Worm (Caenorhabditis elegans) whole organism, young adult: ENCODE results near the gene nhx-3.

Experiments used
- F52B5.7 ChIP-seq: sonication (generic microtip); optimal IDR thresholded peaks from 2 replicates; lab custom pipeline; 2016; ENCODE audit warnings: mild to moderate bottlenecking, missing genetic modification characterization, missing compliant biosample characterization
- F55B11.4 ChIP-seq: sonication (generic microtip); optimal IDR thresholded peaks from 2 replicates; lab custom pipeline; 2016; ENCODE audit warnings: missing compliant biosample characterization, missing genetic modification characterization, borderline replicate concordance; ENCODE audit not compliant: insufficient read depth
- F57C9.4 ChIP-seq: sonication (generic microtip); optimal IDR thresholded peaks from 2 replicates; lab custom pipeline; 2017; ENCODE audit warnings: mild to moderate bottlenecking, missing genetic modification characterization, missing compliant biosample characterization
- T26A5.8 ChIP-seq: sonication (generic microtip); optimal IDR thresholded peaks from 2 replicates; lab custom pipeline; 2016; ENCODE audit warnings: missing genetic modification characterization, missing compliant biosample characterization
- ZK185.1 ChIP-seq: sonication (generic microtip); optimal IDR thresholded peaks from 2 replicates; lab custom pipeline; 2016; ENCODE audit warnings: mild to moderate bottlenecking, missing genetic modification characterization, missing compliant biosample characterization; ENCODE audit not compliant: poor library complexity, severe bottlenecking
- ama-1 ChIP-seq, 3 experiments: fragments of 150-350 bp in 1 of 3; sonication (generic microtip) in 2 of 3; optimal IDR thresholded peaks; 2 replicates each; lab custom pipeline; 2014 to 2018; ENCODE audit warnings: missing biosample characterization in 2 of 3, missing genetic modification characterization in 2 of 3, missing genetic modification reagents in 2 of 3
- atf-7 ChIP-seq: sonication (generic microtip); optimal IDR thresholded peaks from 2 replicates; lab custom pipeline; 2017; ENCODE audit warnings: mild to moderate bottlenecking, missing genetic modification characterization, missing compliant biosample characterization
- athp-1 ChIP-seq: sonication (generic microtip); optimal IDR thresholded peaks from 2 replicates; lab custom pipeline; 2017; ENCODE audit warnings: mild to moderate bottlenecking, missing genetic modification characterization, missing compliant biosample characterization
- attf-3 ChIP-seq: fragments of 200-800 bp; sonication (Bioruptor generic); conservative IDR thresholded peaks from 2 replicates; pipeline ENCODE4 v1.3.6; 2022; ENCODE audit warnings: missing genetic modification reagents, missing genetic modification characterization, missing compliant biosample characterization
- ccch-3 ChIP-seq: fragments of 200-800 bp; sonication (Bioruptor generic); optimal IDR thresholded peaks from 2 replicates; lab custom pipeline; 2018; ENCODE audit warnings: mild to moderate bottlenecking, missing genetic modification characterization, missing compliant biosample characterization
- cebp-2 ChIP-seq: fragments of 200-800 bp; sonication (Bioruptor generic); IDR thresholded peaks from 2 replicates; pipeline ENCODE4 v1.3.6; 2022; ENCODE audit warnings: missing genetic modification characterization, missing compliant biosample characterization
- ceh-27 ChIP-seq: fragments of 200-800 bp; sonication (Bioruptor generic); optimal IDR thresholded peaks from 2 replicates; lab custom pipeline; 2018; ENCODE audit warnings: mild to moderate bottlenecking, missing genetic modification characterization, moderate library complexity, missing compliant biosample characterization
- ceh-40 ChIP-seq: fragments of 200-800 bp; sonication (Bioruptor generic); IDR thresholded peaks from 2 replicates; pipeline ENCODE4 v1.3.6; 2022; ENCODE audit warnings: missing genetic modification characterization, missing compliant biosample characterization
- ceh-91 ChIP-seq: fragments of 200-800 bp; sonication (Bioruptor generic); IDR thresholded peaks from 2 replicates; pipeline ENCODE4 v1.3.6; 2022; ENCODE audit warnings: missing genetic modification reagents, missing genetic modification characterization, missing compliant biosample characterization
- die-1 ChIP-seq: sonication (generic microtip); optimal IDR thresholded peaks from 2 replicates; lab custom pipeline; 2016; ENCODE audit warnings: missing genotype, mild to moderate bottlenecking, missing genetic modification characterization, missing compliant biosample characterization
- egrh-3 ChIP-seq: fragments of 200-800 bp; sonication (Bioruptor generic); IDR thresholded peaks from 2 replicates; pipeline ENCODE4 v1.3.6; 2022; ENCODE audit warnings: missing genetic modification reagents, missing genetic modification characterization, missing compliant biosample characterization
- hlh-12 ChIP-seq: sonication (generic microtip); optimal IDR thresholded peaks from 2 replicates; lab custom pipeline; 2016; ENCODE audit warnings: missing genetic modification characterization, missing compliant biosample characterization
- hmg-1.2 ChIP-seq: fragments of 200-800 bp; sonication (Bioruptor generic); IDR thresholded peaks from 2 replicates; pipeline ENCODE4 v1.3.6; 2022; ENCODE audit warnings: missing genetic modification reagents, missing genetic modification characterization, missing compliant biosample characterization
- lag-1 ChIP-seq: fragments of 200-800 bp; sonication (Bioruptor generic); IDR thresholded peaks from 2 replicates; pipeline ENCODE4 v1.3.6; 2022; ENCODE audit warnings: missing genetic modification reagents, missing genetic modification characterization, missing compliant biosample characterization
- let-607 ChIP-seq, 2 experiments: fragments of 200-800 bp in 1 of 2; sonication (Bioruptor generic) in 1 of 2; sonication (generic microtip) in 1 of 2; optimal IDR thresholded peaks; 2 replicates each; lab custom pipeline; 2016 to 2018; ENCODE audit warnings: mild to moderate bottlenecking in 2 of 2, missing compliant biosample characterization in 2 of 2, missing genetic modification characterization in 2 of 2, moderate library complexity in 2 of 2, missing genotype in 1 of 2
- madf-3 ChIP-seq: fragments of 200-800 bp; sonication (Bioruptor generic); IDR thresholded peaks from 2 replicates; pipeline ENCODE4 v1.3.6; 2022; ENCODE audit warnings: missing genetic modification reagents, missing genetic modification characterization, missing compliant biosample characterization
- madf-8 ChIP-seq: fragments of 200-800 bp; sonication (Bioruptor generic); conservative IDR thresholded peaks from 2 replicates; pipeline ENCODE4 v1.3.6; 2022; ENCODE audit warnings: missing genetic modification reagents, missing genetic modification characterization, missing compliant biosample characterization
- nhr-27 ChIP-seq: fragments of 200-800 bp; sonication (Bioruptor generic); optimal IDR thresholded peaks from 2 replicates; lab custom pipeline; 2018; ENCODE audit warnings: mild to moderate bottlenecking, missing genetic modification characterization, moderate library complexity, missing compliant biosample characterization
- nhr-80 ChIP-seq: sonication (generic microtip); optimal IDR thresholded peaks from 2 replicates; lab custom pipeline; 2016; ENCODE audit warnings: missing genetic modification characterization, missing compliant biosample characterization
- rpc-1 ChIP-seq, 2 experiments: fragments of 150-350 bp in 1 of 2; sonication (generic microtip) in 1 of 2; optimal IDR thresholded peaks; 2 replicates each; lab custom pipeline; 2014 to 2018; ENCODE audit warnings: missing biosample characterization in 1 of 2, missing genetic modification characterization in 1 of 2, missing genetic modification reagents in 1 of 2, missing genotype in 1 of 2
- snpc-1.1 ChIP-seq: sonication (generic microtip); optimal IDR thresholded peaks from 2 replicates; lab custom pipeline; 2017; ENCODE audit warnings: missing genetic modification characterization, mild to moderate bottlenecking, missing compliant biosample characterization, antibody characterized with exemption, moderate library complexity, missing genotype, missing genetic modification reagents; ENCODE audit not compliant: insufficient read depth
- snpc-1.3 ChIP-seq: sonication (generic microtip); optimal IDR thresholded peaks from 2 replicates; lab custom pipeline; 2017; ENCODE audit warnings: missing genetic modification characterization, mild to moderate bottlenecking, missing compliant biosample characterization, antibody characterized with exemption, moderate library complexity, missing genotype, missing genetic modification reagents; ENCODE audit not compliant: insufficient read depth
- somi-1 ChIP-seq: fragments of 200-800 bp; sonication (Bioruptor generic); optimal IDR thresholded peaks from 2 replicates; lab custom pipeline; 2018; ENCODE audit warnings: mild to moderate bottlenecking, missing genetic modification characterization, missing compliant biosample characterization
- ztf-18 ChIP-seq: sonication (generic microtip); optimal IDR thresholded peaks from 2 replicates; lab custom pipeline; 2016; ENCODE audit warnings: missing genotype, mild to moderate bottlenecking, missing genetic modification characterization, missing compliant biosample characterization
- ztf-22 ChIP-seq: fragments of 200-800 bp; sonication (Bioruptor generic); optimal IDR thresholded peaks from 2 replicates; lab custom pipeline; 2018; ENCODE audit warnings: mild to moderate bottlenecking, missing genetic modification characterization, moderate library complexity, missing compliant biosample characterization
- ztf-25 ChIP-seq: fragments of 200-800 bp; sonication (Bioruptor generic); IDR thresholded peaks from 2 replicates; pipeline ENCODE4 v1.3.6; 2022; ENCODE audit warnings: missing genetic modification reagents, missing genetic modification characterization, missing compliant biosample characterization
- ztf-28 ChIP-seq: fragments of 200-800 bp; sonication (Bioruptor generic); IDR thresholded peaks from 2 replicates; pipeline ENCODE4 v1.3.6; 2022; ENCODE audit warnings: missing genetic modification reagents, missing genetic modification characterization, missing compliant biosample characterization
- ztf-3 ChIP-seq: fragments of 200-800 bp; sonication (Bioruptor generic); optimal IDR thresholded peaks from 2 replicates; lab custom pipeline; 2018; ENCODE audit warnings: mild to moderate bottlenecking, missing genetic modification characterization, missing compliant biosample characterization
- ztf-6 ChIP-seq: fragments of 200-800 bp; sonication (Bioruptor generic); IDR thresholded peaks from 2 replicates; pipeline ENCODE4 v1.3.6; 2022; ENCODE audit warnings: missing genetic modification reagents, missing genetic modification characterization, missing compliant biosample characterization

nhx-3 gene

ce11 chrV:7570955-7571354, 25.6 kb upstream of the nhx-3 start, which contains the start of gene F19F10.14:
Gene F19F10.14 (minus strand): TSS chrV:7571055.
- TF ChIP-seq let-607 (tag; optimal IDR thresholded peaks at IDR 0.05; lab: Kevin White, UChicago) = no peak
- no peak for TF ChIP-seq ceh-40 (GFP tag; lab: Robert Waterston, UW)
- TF ChIP-seq ceh-27 (GFP tag; lab: Kevin White, UChicago) = no peak

DNA sequence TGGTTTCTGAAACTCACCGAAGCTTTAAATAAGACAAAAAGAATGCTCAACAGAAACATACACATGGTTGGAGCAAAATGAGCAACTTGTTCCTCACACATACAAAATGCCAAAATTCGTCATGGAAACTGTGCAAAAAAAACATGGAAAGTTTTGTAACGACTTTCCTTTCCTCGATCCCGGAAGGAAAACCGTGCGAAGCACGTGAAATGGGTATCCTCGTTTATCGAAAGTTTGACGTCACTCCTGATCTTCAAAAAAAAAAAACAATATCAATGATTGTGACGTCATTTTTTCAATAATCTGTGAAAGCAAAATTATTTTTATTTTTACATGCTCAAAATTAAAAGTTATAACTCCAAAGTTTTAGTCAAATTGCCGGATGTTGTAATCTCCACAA, 25.0 kb upstream of the nhx-3 start, which contains the start of gene clec-212:
Gene clec-212 (minus strand): TSS at position 101 of the 400 bp plus-strand sequence.
- TF ChIP-seq ama-1 (optimal IDR thresholded peaks at IDR 0.05; lab: Kevin White, UChicago) (no peak), ama-1 (GFP tag; optimal IDR thresholded peaks at IDR 0.05; lab: Kevin White, UChicago) (no peak), ccch-3 (GFP tag; lab: Kevin White, UChicago) (no peak), ztf-28 (GFP tag; lab: Robert Waterston, UW) (no peak), ztf-3 (GFP tag; lab: Kevin White, UChicago) (no peak), attf-3 (no peak), F52B5.7 (tag; lab: Kevin White, UChicago) (no peak), egrh-3 (no peak), F55B11.4 (tag; lab: Kevin White, UChicago) (no peak), hmg-1.2 (GFP tag; lab: Robert Waterston, UW) (no peak), rpc-1 (optimal IDR thresholded peaks at IDR 0.05; lab: Kevin White, UChicago) (no peak), rpc-1 (tag; optimal IDR thresholded peaks at IDR 0.05; lab: Kevin White, UChicago) (no peak), snpc-1.3 (no peak), die-1 (tag; lab: Kevin White, UChicago) (no peak), ceh-27 (GFP tag; lab: Kevin White, UChicago) (no peak), ztf-6 (no peak), madf-3 (GFP tag; lab: Robert Waterston, UW) (no peak), ztf-18 (no peak)

DNA sequence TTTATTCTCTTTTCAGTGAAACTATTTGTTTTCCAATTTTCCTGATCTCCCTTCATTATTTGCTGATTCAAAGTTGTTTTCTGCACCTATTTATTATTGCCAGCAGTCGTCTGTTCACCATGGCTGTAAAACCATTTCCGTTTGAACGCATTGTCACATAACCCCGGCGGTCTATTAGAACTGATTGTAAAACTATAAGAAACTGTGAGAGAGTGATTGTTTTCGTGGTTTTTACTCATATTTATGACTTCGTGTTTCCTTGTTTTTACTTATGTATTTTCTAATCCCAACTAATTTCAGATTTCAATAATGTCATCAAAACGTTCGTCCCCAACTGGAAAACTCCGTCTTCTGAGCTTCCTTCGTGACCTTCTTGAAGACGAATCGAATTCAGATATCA, 17.6 kb upstream of the nhx-3 start, which contains the start of gene F19F10.1:
Gene F19F10.1 (plus strand): TSS at position 301 of the 400 bp plus-strand sequence.
- no peak for TF ChIP-seq attf-3
- no peak for TF ChIP-seq nhr-80 (tag; lab: Kevin White, UChicago)
- no peak for TF ChIP-seq athp-1 (tag; lab: Kevin White, UChicago)
- TF ChIP-seq ztf-25 (GFP tag; lab: Robert Waterston, UW) = no peak
- no peak for TF ChIP-seq T26A5.8 (tag; lab: Kevin White, UChicago)
- no peak for TF ChIP-seq somi-1 (GFP tag; lab: Kevin White, UChicago)
- TF ChIP-seq atf-7 = no peak
- TF ChIP-seq cebp-2 (GFP tag; lab: Robert Waterston, UW) = no peak
- TF ChIP-seq ztf-22 (GFP tag; lab: Kevin White, UChicago) = no peak

DNA sequence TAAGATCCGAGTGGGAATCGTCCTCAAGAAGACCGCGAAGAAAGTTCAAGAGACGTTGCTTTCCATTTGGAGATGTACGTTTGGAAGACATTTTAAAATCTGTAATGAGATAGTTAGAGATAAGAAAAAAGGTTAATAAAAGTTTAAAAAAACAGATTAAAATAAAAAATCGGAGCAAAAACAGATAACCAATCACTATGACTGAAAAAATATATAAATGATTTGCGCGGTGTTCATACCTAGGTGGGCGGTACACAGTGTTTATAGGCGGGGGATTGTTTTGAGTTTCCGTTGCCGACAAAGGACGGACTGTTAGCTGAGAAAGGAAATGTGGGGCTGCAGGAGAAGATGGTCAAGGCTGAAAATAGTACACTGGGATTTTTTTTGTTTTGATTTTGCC, 13.4 kb upstream of the nhx-3 start, which contains the start of gene ets-7:
Gene ets-7 (minus strand): TSS at position 101 of the 400 bp plus-strand sequence.
- TF ChIP-seq hlh-12 (tag; lab: Kevin White, UChicago) (no peak), madf-8 (no peak), die-1 (tag; lab: Kevin White, UChicago) (no peak), nhr-27 (no peak), ceh-91 (GFP tag; lab: Robert Waterston, UW) (no peak)

ce11 chrV:7555875-7556274, 10.6 kb upstream of the nhx-3 start:
- TF ChIP-seq snpc-1.1 (tag; lab: Kevin White, UChicago) (no peak), lag-1 (GFP tag; lab: Robert Waterston, UW) (no peak), F57C9.4 (tag; lab: Kevin White, UChicago) (no peak), ZK185.1 (tag; lab: Kevin White, UChicago) (no peak)
